Fruit fly (Drosophila melanogaster) Kc167 (cell line): ENCODE results near the gene CG31076.

Experiments
- Myc ChIP-seq: fragments of >200 bp; optimal IDR thresholded peaks from 2 replicates; lab custom pipeline; 2017; ENCODE audit warnings: missing external identifiers
- h ChIP-seq: fragments of >200 bp; optimal IDR thresholded peaks from 3 replicates; lab custom pipeline; 2018; ENCODE audit warnings: missing external identifiers
- psq ChIP-seq: fragments of >200 bp; optimal IDR thresholded peaks from 2 replicates; lab custom pipeline; 2017; ENCODE audit warnings: missing external identifiers
- ttk ChIP-seq: sonication (Bioruptor generic); optimal IDR thresholded peaks from 2 replicates; lab custom pipeline; 2017; ENCODE audit warnings: missing external identifiers

DNA sequence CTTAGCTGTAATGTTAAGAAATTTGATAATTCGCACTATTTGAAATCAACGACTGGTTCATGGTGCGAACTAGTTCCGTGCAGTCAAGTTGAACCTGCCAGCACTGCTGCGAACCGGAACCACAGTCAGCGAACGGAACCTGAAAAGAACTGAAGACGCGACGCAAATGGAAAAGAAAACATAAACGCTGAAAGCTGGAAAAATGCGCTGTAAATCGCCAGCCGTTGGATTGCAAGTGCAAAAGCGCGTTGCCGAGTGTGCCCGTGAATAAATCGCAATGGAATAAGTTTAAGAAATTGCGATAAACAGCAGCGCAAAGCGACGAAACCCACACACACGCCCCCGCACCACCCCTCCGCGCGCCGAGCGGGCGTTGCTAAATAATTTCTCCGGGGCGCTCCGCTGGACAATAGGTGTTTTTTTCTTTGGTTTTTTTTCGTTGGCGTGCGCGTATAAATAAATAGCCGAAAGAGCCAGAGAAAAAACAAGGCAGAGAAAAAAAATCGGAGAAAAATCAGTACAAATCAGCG is 22.8 kb downstream of the CG31076 start, which contains the start of gene CG5521:
- no peak for TF ChIP-seq h
- TF ChIP-seq psq (lab: Kevin White, UChicago): no peak
- TF ChIP-seq ttk: no peak
- no peak for TF ChIP-seq Myc
